Fruit fly (Drosophila melanogaster): ENCODE data around the gene dsx.

dsx gene

dm6 chr3R:7973049-7973448, 5.8 kb upstream of the dsx start:
- TF ChIP-seq pad (GFP tag; optimal IDR thresholded peaks at IDR 0.05): no peak
- no peak for TF ChIP-seq toe (GFP tag; optimal IDR thresholded peaks at IDR 0.05)
- TF ChIP-seq kay (GFP tag; ENCODE audit: borderline replicate concordance): no peak
- no peak for TF ChIP-seq CG7101 (tag; optimal IDR thresholded peaks at IDR 0.05)
- no peak for TF ChIP-seq CG11617 (GFP tag; optimal IDR thresholded peaks at IDR 0.05)
- no peak for TF ChIP-seq cnc (optimal IDR thresholded peaks at IDR 0.05)
- TF ChIP-seq CG7045 (GFP tag; optimal IDR thresholded peaks at IDR 0.05): no peak
- TF ChIP-seq tj (GFP tag; optimal IDR thresholded peaks at IDR 0.05): no peak
- TF ChIP-seq bab1 (GFP tag; optimal IDR thresholded peaks at IDR 0.05): no peak
- TF ChIP-seq cic (GFP tag; optimal IDR thresholded peaks at IDR 0.05): no peak
- TF ChIP-seq ovo (GFP tag; optimal IDR thresholded peaks at IDR 0.05): no peak
- TF ChIP-seq CG33017 (tag; optimal IDR thresholded peaks at IDR 0.05): no peak
- TF ChIP-seq CG1620 (GFP tag; optimal IDR thresholded peaks at IDR 0.05): no peak
- no peak for TF ChIP-seq Hr96 (GFP tag; optimal IDR thresholded peaks at IDR 0.05)
- TF ChIP-seq CG12768 (GFP tag; optimal IDR thresholded peaks at IDR 0.05): no peak
- TF ChIP-seq Crg-1 (GFP tag; optimal IDR thresholded peaks at IDR 0.05): no peak
- TF ChIP-seq Mnt (GFP tag; optimal IDR thresholded peaks at IDR 0.05): no peak
- TF ChIP-seq CG14711 (tag; optimal IDR thresholded peaks at IDR 0.05): no peak
- no peak for TF ChIP-seq CG5204 (GFP tag; optimal IDR thresholded peaks at IDR 0.05)
- TF ChIP-seq Clk (GFP tag; optimal IDR thresholded peaks at IDR 0.05): no peak

DNA sequence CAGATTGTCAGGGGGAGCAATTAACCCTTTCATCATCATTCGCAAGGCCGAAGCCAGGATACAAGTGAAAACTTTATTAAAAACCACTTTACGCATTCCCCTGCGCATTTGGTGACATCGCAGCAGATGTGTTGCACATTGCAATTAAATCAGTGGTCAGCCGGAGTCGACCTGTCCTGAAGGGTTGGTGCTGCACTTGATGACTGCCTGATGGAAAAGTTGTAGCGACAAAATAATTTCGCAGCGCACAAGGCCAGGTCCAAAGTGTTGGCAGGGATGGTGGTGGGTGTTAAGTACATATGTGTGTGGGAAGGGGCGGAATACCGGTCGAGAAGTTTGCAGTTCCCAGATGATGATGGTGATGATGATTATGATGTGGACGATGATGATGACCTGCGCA, 5.0 kb upstream of the dsx start:
- TF ChIP-seq CG11617 (GFP tag; optimal IDR thresholded peaks at IDR 0.05) (no peak), Clk (GFP tag; optimal IDR thresholded peaks at IDR 0.05) (no peak), CG12768 (GFP tag; optimal IDR thresholded peaks at IDR 0.05) (no peak), CG5204 (GFP tag; optimal IDR thresholded peaks at IDR 0.05) (no peak), bab1 (GFP tag; optimal IDR thresholded peaks at IDR 0.05) (no peak), kay (GFP tag; ENCODE audit: borderline replicate concordance) (no peak)

DNA sequence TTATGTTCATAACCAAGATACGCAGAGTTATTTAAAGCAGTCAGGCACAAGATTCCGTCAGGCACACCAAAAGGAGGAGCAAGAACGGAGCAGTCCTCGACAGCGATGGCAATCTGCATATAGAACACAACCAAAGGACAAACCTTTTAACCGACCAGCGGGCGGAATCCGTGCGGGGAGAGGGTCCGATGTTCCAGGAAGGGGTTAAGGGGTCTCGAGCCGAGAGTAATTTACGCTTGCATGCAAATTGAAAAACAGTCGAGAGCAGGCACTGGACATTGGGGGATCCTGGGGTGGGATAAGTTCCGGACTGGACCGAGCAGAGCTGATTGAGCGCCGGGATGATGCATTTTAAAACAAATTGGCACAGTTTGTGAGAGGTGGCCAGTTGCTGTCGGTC, 3.4 kb upstream of the dsx start:
- TF ChIP-seq tj (GFP tag; optimal IDR thresholded peaks at IDR 0.05) (no peak), cnc (optimal IDR thresholded peaks at IDR 0.05) (no peak), CG14711 (tag; optimal IDR thresholded peaks at IDR 0.05) (no peak), Crg-1 (GFP tag; optimal IDR thresholded peaks at IDR 0.05) (no peak), CG1620 (GFP tag; optimal IDR thresholded peaks at IDR 0.05) (no peak), CG12768 (GFP tag; optimal IDR thresholded peaks at IDR 0.05) (no peak), CG5204 (GFP tag; optimal IDR thresholded peaks at IDR 0.05) (no peak), Mnt (GFP tag; optimal IDR thresholded peaks at IDR 0.05) (no peak), Clk (GFP tag; optimal IDR thresholded peaks at IDR 0.05) (no peak), CG7101 (tag; optimal IDR thresholded peaks at IDR 0.05) (no peak), pad (GFP tag; optimal IDR thresholded peaks at IDR 0.05) (no peak), CG33017 (tag; optimal IDR thresholded peaks at IDR 0.05) (no peak), kay (GFP tag; ENCODE audit: borderline replicate concordance) (no peak), toe (GFP tag; optimal IDR thresholded peaks at IDR 0.05) (no peak), bab1 (GFP tag; optimal IDR thresholded peaks at IDR 0.05) (no peak), CG11617 (GFP tag; optimal IDR thresholded peaks at IDR 0.05) (no peak), CG7045 (GFP tag; optimal IDR thresholded peaks at IDR 0.05) (no peak), cic (GFP tag; optimal IDR thresholded peaks at IDR 0.05) (no peak), Hr96 (GFP tag; optimal IDR thresholded peaks at IDR 0.05) (no peak)

- TF ChIP-seq CG5204 (GFP tag; optimal IDR thresholded peaks at IDR 0.05) (no peak), toe (GFP tag; optimal IDR thresholded peaks at IDR 0.05) (no peak), bab1 (GFP tag; optimal IDR thresholded peaks at IDR 0.05) (no peak), CG14711 (tag; optimal IDR thresholded peaks at IDR 0.05) (no peak), tj (GFP tag; optimal IDR thresholded peaks at IDR 0.05) (peak; percentile 4)
Observed at dm6 chr3R:7969702-7970175, 2.5 kb upstream of the dsx start.

DNA sequence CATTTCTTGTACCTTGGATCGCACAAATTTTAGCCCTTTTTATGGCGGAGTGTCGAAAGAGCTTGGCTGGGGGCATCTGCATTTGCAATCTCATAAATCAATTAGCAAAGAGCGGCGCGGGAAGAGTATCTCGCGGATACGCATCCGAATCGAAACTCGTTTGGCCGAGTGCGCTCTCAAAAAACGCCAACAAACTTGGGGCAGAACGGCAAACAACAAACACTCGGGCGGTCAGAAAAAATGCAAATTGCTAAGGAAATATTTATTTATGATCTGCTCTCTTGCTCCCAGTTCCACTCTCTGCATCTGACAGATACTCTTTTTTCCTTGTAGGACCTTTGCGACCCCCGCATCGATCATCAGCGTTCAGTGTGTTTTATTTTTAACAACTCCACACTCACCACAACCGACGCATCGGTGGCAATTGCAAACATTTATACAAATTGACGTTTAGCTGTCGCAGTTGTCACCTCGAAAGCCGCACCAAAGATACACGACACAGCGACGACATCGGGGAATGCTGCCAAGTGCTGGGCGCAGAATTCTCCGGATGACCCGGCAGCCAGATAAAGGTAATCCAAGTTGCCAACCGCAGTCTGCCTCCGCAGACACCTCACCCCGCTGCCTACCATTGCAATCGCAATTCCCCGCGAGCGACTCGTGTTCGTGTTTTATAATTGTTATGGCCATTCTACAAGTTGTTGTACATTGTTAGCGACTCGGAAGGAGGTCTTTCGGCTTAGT, 1.9 kb upstream of the dsx start:
- TF ChIP-seq CG7045 (GFP tag; optimal IDR thresholded peaks at IDR 0.05) (no peak), bab1 (GFP tag; optimal IDR thresholded peaks at IDR 0.05) (no peak), CG7101 (tag; optimal IDR thresholded peaks at IDR 0.05) (no peak), CG5204 (GFP tag; optimal IDR thresholded peaks at IDR 0.05) (no peak), CG12768 (GFP tag; optimal IDR thresholded peaks at IDR 0.05) (no peak), cnc (optimal IDR thresholded peaks at IDR 0.05) (no peak), cic (GFP tag; optimal IDR thresholded peaks at IDR 0.05) (no peak)

- TF ChIP-seq CG12768 (GFP tag; optimal IDR thresholded peaks at IDR 0.05): no peak
- peak; percentile 71 for TF ChIP-seq Mnt (GFP tag; optimal IDR thresholded peaks at IDR 0.05)
- TF ChIP-seq Crg-1 (GFP tag; optimal IDR thresholded peaks at IDR 0.05): no peak
Observed at dm6 chr3R:7967801-7968200, 593 bp upstream of the dsx start.

DNA sequence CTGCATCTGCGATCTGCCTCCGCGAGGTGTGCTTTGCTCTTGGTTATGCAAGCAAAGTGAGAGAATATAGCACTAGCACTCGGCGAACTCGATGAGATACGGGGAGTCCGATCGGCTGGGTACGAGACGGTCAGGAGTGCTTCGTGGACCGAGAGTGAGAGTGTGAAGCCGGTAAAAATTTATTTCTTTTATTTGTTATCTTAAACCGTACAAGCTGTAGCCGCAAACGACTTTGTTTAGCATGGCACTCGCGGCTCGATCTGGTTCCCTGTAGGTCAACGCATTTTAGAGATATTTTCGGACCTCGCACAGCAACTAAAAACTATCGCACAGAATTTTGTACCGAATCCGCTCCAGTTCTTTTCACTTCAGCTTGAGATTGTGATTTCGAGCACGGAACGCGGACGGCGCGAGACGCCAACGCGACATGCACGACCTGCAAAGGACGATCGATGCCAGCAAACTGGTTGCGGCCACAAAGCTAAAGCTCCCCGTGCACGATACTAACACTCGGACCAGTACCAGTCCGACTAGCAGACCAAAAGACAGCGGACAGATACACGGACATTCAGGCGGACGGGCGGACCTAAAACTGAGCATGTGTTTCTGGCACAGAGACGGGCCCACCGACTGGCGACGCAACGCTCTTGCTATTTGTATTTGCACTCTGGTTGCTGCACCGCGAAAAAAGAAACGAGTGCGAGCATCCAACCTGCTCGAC, 504 bp downstream of the dsx start:
- TF ChIP-seq Hr96 (GFP tag; optimal IDR thresholded peaks at IDR 0.05) (peak; percentile 11), CG7045 (GFP tag; optimal IDR thresholded peaks at IDR 0.05) (no peak)
